Worm (Caenorhabditis elegans): ENCODE measurements around the gene srp-1.

srp-1 gene

ce11 chrV:773256-773655, 20.2 kb downstream of the srp-1 start, which contains the start of gene sti-1 (continued):
- no peak for TF ChIP-seq egl-27 (tag; optimal IDR thresholded peaks at IDR 0.05)
- no peak for TF ChIP-seq ZK546.5 (tag; optimal IDR thresholded peaks at IDR 0.05)
- TF ChIP-seq egl-5 (tag; optimal IDR thresholded peaks at IDR 0.05) = peak; percentile 94
- TF ChIP-seq pha-4 (tag; optimal IDR thresholded peaks at IDR 0.05) = peak; percentile 89
- peak; percentile 64 for TF ChIP-seq hmg-11 (tag; optimal IDR thresholded peaks at IDR 0.05)
- TF ChIP-seq sea-2 (GFP tag; optimal IDR thresholded peaks at IDR 0.05) = no peak
- peak; percentile 4 for TF ChIP-seq ama-1 (optimal IDR thresholded peaks at IDR 0.05)
- TF ChIP-seq nhr-23 (tag; optimal IDR thresholded peaks at IDR 0.05) = peak; percentile 90
- TF ChIP-seq ceh-28 (tag; optimal IDR thresholded peaks at IDR 0.05) = peak; percentile 72
- TF ChIP-seq skn-1 (tag; optimal IDR thresholded peaks at IDR 0.05) = peak; percentile 35
- TF ChIP-seq fos-1 (tag; optimal IDR thresholded peaks at IDR 0.05) = no peak
- no peak for TF ChIP-seq mml-1 (tag; optimal IDR thresholded peaks at IDR 0.05)
- TF ChIP-seq daf-12 (tag; optimal IDR thresholded peaks at IDR 0.05) = no peak
- TF ChIP-seq unc-62 (GFP tag; optimal IDR thresholded peaks at IDR 0.05) = no peak

DNA sequence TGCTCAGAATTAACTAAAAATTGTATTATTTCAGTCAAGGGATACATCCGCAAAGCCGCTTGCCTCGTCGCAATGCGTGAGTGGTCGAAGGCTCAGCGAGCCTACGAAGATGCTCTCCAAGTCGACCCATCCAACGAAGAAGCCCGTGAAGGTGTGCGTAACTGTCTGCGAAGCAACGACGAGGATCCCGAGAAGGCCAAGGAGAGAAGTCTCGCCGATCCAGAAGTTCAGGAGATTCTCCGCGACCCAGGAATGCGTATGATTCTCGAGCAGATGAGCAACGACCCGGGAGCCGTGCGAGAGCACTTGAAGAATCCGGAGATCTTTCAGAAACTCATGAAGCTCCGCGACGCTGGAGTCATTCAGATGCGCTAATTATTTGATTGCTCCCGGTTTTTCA, 21.3 kb downstream of the srp-1 start:
- TF ChIP-seq jun-1 (tag; optimal IDR thresholded peaks at IDR 0.05) (no peak), R02D3.7 (tag; optimal IDR thresholded peaks at IDR 0.05) (no peak), hmg-11 (tag; optimal IDR thresholded peaks at IDR 0.05) (no peak), nhr-43 (tag; optimal IDR thresholded peaks at IDR 0.05; ENCODE audit: poor library complexity, severe bottlenecking) (no peak), nhr-23 (tag; optimal IDR thresholded peaks at IDR 0.05) (no peak)

DNA sequence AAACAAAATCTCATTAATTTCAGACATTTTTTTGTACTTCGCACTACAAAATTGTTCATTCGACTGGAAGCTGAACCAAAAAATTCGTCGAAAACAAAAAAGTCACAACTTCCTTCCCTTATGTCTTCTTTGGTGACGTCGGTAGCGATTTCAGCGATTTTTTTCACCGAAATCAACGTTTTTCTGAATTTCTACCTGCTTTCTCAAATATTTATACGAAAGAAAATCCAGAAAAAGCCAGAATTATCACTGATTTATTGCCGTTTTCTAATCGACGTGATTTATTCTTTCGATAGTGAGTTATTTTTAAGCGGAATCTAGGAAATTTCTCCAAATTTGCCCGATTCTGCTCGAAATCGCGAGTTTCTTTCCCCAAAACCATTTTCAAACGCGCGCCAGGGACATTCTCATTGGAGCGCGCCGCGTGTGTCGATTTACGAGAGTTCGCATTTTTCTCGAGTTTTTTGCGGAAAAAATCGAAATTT, 21.8 kb downstream of the srp-1 start, which contains the start of gene srbc-58:
Gene srbc-58 (plus strand): TSS at position 121 of the 485 bp plus-strand sequence.
- TF ChIP-seq elt-2 (tag; optimal IDR thresholded peaks at IDR 0.05) (peak; percentile 21), pha-4 (tag; optimal IDR thresholded peaks at IDR 0.05) (peak; percentile 21), tbx-2 (tag; optimal IDR thresholded peaks at IDR 0.05) (peak; percentile 16), mdl-1 (tag; optimal IDR thresholded peaks at IDR 0.05) (no peak), nhr-11 (tag; optimal IDR thresholded peaks at IDR 0.05) (no peak), nhr-77 (tag; optimal IDR thresholded peaks at IDR 0.05) (no peak), daf-12 (tag; optimal IDR thresholded peaks at IDR 0.05) (no peak), ama-1 (optimal IDR thresholded peaks at IDR 0.05) (peak; percentile 93), nhr-25 (tag; optimal IDR thresholded peaks at IDR 0.05) (peak; percentile 25), zag-1 (tag; optimal IDR thresholded peaks at IDR 0.05) (no peak), R02D3.7 (tag; optimal IDR thresholded peaks at IDR 0.05) (peak; percentile 54)

DNA sequence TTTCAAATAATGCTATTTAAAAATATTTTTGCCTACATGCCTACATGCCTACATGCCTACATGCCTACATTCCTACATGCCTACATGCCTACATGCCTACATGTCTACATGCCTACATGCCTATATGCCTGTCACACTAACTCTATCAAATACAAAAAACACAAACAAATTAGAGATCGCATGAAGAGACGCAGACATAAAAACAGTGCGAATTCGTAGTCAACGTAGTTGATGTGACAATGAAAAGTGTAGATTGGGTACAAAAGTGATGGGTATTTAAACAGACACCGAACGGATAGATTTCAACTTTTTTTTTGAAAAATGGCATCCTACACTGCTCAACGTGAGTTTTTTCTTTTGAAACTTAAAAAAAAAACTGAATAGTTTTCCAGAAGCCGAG, 24.2 kb downstream of the srp-1 start, which contains the start of gene R09E12.9:
Gene R09E12.9 (plus strand): TSS at position 316 of the 400 bp plus-strand sequence.
- TF ChIP-seq unc-39 (tag; optimal IDR thresholded peaks at IDR 0.05) (no peak), nhr-76 (tag; optimal IDR thresholded peaks at IDR 0.05) (peak; percentile 81), nhr-67 (tag; optimal IDR thresholded peaks at IDR 0.05) (no peak), nhr-77 (tag; optimal IDR thresholded peaks at IDR 0.05) (peak; percentile 94), nhr-237 (tag; optimal IDR thresholded peaks at IDR 0.05) (no peak), sea-2 (GFP tag; optimal IDR thresholded peaks at IDR 0.05) (no peak), snpc-4 (tag; optimal IDR thresholded peaks at IDR 0.05) (no peak), aly-2 (tag; optimal IDR thresholded peaks at IDR 0.05) (no peak), elt-1 (tag; optimal IDR thresholded peaks at IDR 0.05) (peak; percentile 50), ztf-4 (tag; optimal IDR thresholded peaks at IDR 0.05) (no peak), fos-1 (tag; optimal IDR thresholded peaks at IDR 0.05) (no peak), nhr-23 (tag; optimal IDR thresholded peaks at IDR 0.05) (peak; percentile 45), ztf-11 (tag; optimal IDR thresholded peaks at IDR 0.05) (no peak), lin-15B (tag; optimal IDR thresholded peaks at IDR 0.05) (peak; percentile 15), daf-12 (tag; optimal IDR thresholded peaks at IDR 0.05) (no peak), zag-1 (tag; optimal IDR thresholded peaks at IDR 0.05) (no peak), nhr-11 (tag; optimal IDR thresholded peaks at IDR 0.05) (no peak), ama-1 (optimal IDR thresholded peaks at IDR 0.05) (no peak), mdl-1 (tag; optimal IDR thresholded peaks at IDR 0.05) (no peak), nfya-1 (tag; optimal IDR thresholded peaks at IDR 0.05; ENCODE audit: insufficient read depth) (peak; percentile 31), eor-1 (tag; optimal IDR thresholded peaks at IDR 0.05) (no peak), nhr-25 (tag; optimal IDR thresholded peaks at IDR 0.05) (peak; percentile 34)

All from whole organism, L3 larva.